Worm (Caenorhabditis elegans) whole organism, L3 larva: Measurements from ENCODE around the gene C07B5.8.

ENCODE experiments used
- ZK546.5 ChIP-seq: sonication (generic microtip); optimal IDR thresholded peaks from 2 replicates; lab custom pipeline; 2017; ENCODE audit warnings: missing biosample characterization, missing genetic modification characterization
- aly-2 ChIP-seq: fragments of 150-350 bp; optimal IDR thresholded peaks from 2 replicates; lab custom pipeline; 2014; ENCODE audit warnings: missing biosample characterization, missing genetic modification characterization
- ceh-82 ChIP-seq: fragments of 150-350 bp; optimal IDR thresholded peaks from 2 replicates; lab custom pipeline; 2014; ENCODE audit warnings: missing biosample characterization, missing genetic modification characterization
- daf-12 ChIP-seq: fragments of 150-350 bp; optimal IDR thresholded peaks from 2 replicates; lab custom pipeline; 2014; ENCODE audit warnings: missing biosample characterization, missing genetic modification reagents, missing genetic modification characterization
- elt-1 ChIP-seq: fragments of 150-350 bp; optimal IDR thresholded peaks from 2 replicates; lab custom pipeline; 2014; ENCODE audit warnings: missing biosample characterization, missing genetic modification characterization
- elt-2 ChIP-seq: sonication (generic microtip); optimal IDR thresholded peaks from 2 replicates; lab custom pipeline; 2016; ENCODE audit warnings: missing genetic modification reagents, mild to moderate bottlenecking, missing genetic modification characterization, missing compliant biosample characterization
- nhr-12 ChIP-seq: fragments of 150-350 bp; optimal IDR thresholded peaks from 2 replicates; lab custom pipeline; 2014; ENCODE audit warnings: missing biosample characterization, missing genetic modification characterization
- nhr-23 ChIP-seq: fragments of 150-350 bp; optimal IDR thresholded peaks from 2 replicates; lab custom pipeline; 2014; ENCODE audit warnings: missing biosample characterization, missing genetic modification reagents, missing genetic modification characterization
- unc-39 ChIP-seq: sonication (generic microtip); optimal IDR thresholded peaks from 4 replicates; lab custom pipeline; 2017; ENCODE audit warnings: missing biosample characterization, missing genetic modification characterization
- unc-62 ChIP-seq: fragments of 150-350 bp; sonication (generic microtip); optimal IDR thresholded peaks from 4 replicates; lab custom pipeline; 2014; ENCODE audit warnings: missing biosample characterization, missing genetic modification reagents, missing genetic modification characterization

ce11 chrX:9509516-9509915 lies 27.0 kb downstream of the C07B5.8 start:
- no peak for TF ChIP-seq unc-62 (GFP tag; lab: Kevin White, UChicago)
- no peak for TF ChIP-seq nhr-12 (tag; lab: Kevin White, UChicago)
- TF ChIP-seq elt-2 (tag; lab: Kevin White, UChicago) = no peak
- no peak for TF ChIP-seq elt-1 (tag; lab: Kevin White, UChicago)
- TF ChIP-seq nhr-23 = no peak
- no peak for TF ChIP-seq daf-12 (tag; lab: Kevin White, UChicago)
- TF ChIP-seq ceh-82 (tag; lab: Kevin White, UChicago) = no peak
- no peak for TF ChIP-seq aly-2 (tag; lab: Kevin White, UChicago)
- no peak for TF ChIP-seq ZK546.5 (tag; lab: Kevin White, UChicago)
- no peak for TF ChIP-seq unc-39 (tag; lab: Kevin White, UChicago)
